Worm (Caenorhabditis elegans) whole organism, L1 larva: Measurements from ENCODE around the gene him-5.

Experiments
- aly-2 ChIP-seq: fragments of 150-350 bp; optimal IDR thresholded peaks from 2 replicates; lab custom pipeline; 2014; ENCODE audit warnings: missing biosample characterization, missing genetic modification characterization
- ceh-88 ChIP-seq: fragments of 200-800 bp; sonication (Bioruptor generic); IDR thresholded peaks from 2 replicates; pipeline ENCODE4 v1.3.6; 2022; ENCODE audit warnings: missing genetic modification characterization, missing compliant biosample characterization
- ceh-90 ChIP-seq: sonication (generic microtip); optimal IDR thresholded peaks from 2 replicates; lab custom pipeline; 2016; ENCODE audit warnings: missing genetic modification characterization, missing compliant biosample characterization
- egl-27 ChIP-seq, 2 experiments: fragments of 150-350 bp in 1 of 2; sonication (generic microtip); optimal IDR thresholded peaks; 3 replicates each; lab custom pipeline; 2017 to 2018; ENCODE audit warnings: missing biosample characterization in 2 of 2, missing genetic modification characterization in 2 of 2, missing genetic modification reagents in 2 of 2
- lin-35 ChIP-seq, 2 experiments: fragments of 150-350 bp; optimal IDR thresholded peaks; 2 replicates each; lab custom pipeline; 2014; ENCODE audit warnings: missing biosample characterization in 2 of 2, missing genetic modification characterization in 2 of 2, missing genetic modification reagents in 2 of 2
- mdl-1 ChIP-seq, 2 experiments: fragments of 150-350 bp; optimal IDR thresholded peaks; 2 replicates each; lab custom pipeline; 2014 to 2017; ENCODE audit warnings: missing biosample characterization in 2 of 2, missing genetic modification characterization in 2 of 2, inconsistent platforms in 1 of 2
- snpc-4 ChIP-seq: fragments of 150-350 bp; optimal IDR thresholded peaks from 2 replicates; lab custom pipeline; 2014; ENCODE audit warnings: missing biosample characterization, missing genetic modification characterization
- unc-62 ChIP-seq: fragments of 150-350 bp; optimal IDR thresholded peaks from 2 replicates; lab custom pipeline; 2014; ENCODE audit warnings: missing biosample characterization, missing genetic modification reagents, missing genetic modification characterization
- xbp-1 ChIP-seq: sonication (generic microtip); optimal IDR thresholded peaks from 2 replicates; lab custom pipeline; 2016; ENCODE audit warnings: missing genetic modification characterization, missing compliant biosample characterization

DNA sequence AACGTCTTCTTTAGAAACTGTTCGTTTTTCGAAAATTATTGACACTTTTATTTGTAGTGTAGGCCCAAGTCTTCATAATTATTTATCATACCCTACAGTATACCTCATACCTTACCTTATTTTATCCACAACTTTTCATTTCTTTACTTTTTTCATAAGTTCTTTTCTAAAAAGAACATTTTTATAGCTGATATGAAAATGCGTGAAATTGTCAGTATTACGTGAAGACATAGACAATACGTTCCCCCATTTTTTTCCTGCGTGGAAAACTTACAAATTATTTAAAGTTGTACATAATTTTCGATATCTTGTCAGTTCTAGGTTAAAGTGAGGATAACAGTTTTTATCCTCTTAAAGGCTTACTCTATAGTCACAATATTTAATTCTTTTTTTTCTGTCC, 20.3 kb upstream of the him-5 start:
- no peak for TF ChIP-seq lin-35 (GFP tag; optimal IDR thresholded peaks at IDR 0.05; lab: Kevin White, UChicago)
- TF ChIP-seq unc-62: no peak
- no peak for TF ChIP-seq egl-27 (tag; optimal IDR thresholded peaks at IDR 0.05; lab: Kevin White, UChicago)
- TF ChIP-seq snpc-4 (tag; lab: Kevin White, UChicago): no peak
- no peak for TF ChIP-seq aly-2 (tag; lab: Kevin White, UChicago)
- no peak for TF ChIP-seq xbp-1 (tag; lab: Kevin White, UChicago)
- TF ChIP-seq mdl-1 (tag; optimal IDR thresholded peaks at IDR 0.05; lab: Kevin White, UChicago): no peak
- TF ChIP-seq ceh-88 (GFP tag; lab: Robert Waterston, UW): no peak
- no peak for TF ChIP-seq ceh-90 (tag; lab: Kevin White, UChicago)
